Fruit fly (Drosophila melanogaster) Kc167 (cell line): ENCODE data around the gene Rab9Db.

ENCODE experiments used
- Myc ChIP-seq: fragments of >200 bp; optimal IDR thresholded peaks from 2 replicates; lab custom pipeline; 2017; ENCODE audit warnings: missing external identifiers
- Sin3A ChIP-seq: fragments of >200 bp; optimal IDR thresholded peaks from 2 replicates; lab custom pipeline; 2018; ENCODE audit warnings: missing external identifiers
- h ChIP-seq: fragments of >200 bp; optimal IDR thresholded peaks from 3 replicates; lab custom pipeline; 2018; ENCODE audit warnings: missing external identifiers

DNA sequence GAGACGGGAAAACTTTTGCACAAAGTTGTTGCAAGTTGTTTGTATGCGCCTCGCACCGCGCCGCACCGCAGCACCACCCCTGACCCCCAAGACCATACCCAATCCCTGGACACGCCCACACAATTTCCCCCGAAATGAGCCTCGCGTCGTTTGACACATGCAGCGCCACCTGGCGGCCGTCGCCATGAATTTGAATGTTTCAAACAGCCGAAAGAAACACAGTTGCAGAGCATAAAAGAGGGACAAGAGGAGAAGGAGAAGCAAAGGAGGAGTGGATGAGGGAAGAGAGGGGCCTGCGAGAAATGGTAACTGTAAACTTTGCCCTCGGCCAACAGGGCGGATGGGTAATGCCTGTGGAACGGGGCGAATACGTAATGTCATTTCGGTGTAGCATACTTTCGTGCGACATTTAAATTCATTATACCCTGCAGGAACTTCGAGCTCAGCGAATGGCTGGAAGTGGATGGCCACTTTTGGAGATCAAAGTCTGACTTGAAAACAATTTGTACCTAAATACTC is 19.3 kb upstream of the Rab9Db start:
- TF ChIP-seq Myc = no peak
- TF ChIP-seq h (lab: Kevin White, UChicago) = no peak
- TF ChIP-seq Sin3A = no peak
